Worm (Caenorhabditis elegans) whole organism, young adult: ENCODE results near the gene F21C10.1.

Experiments used
- F10E7.11 ChIP-seq: sonication (generic microtip); optimal IDR thresholded peaks from 2 replicates; lab custom pipeline; 2017; ENCODE audit warnings: mild to moderate bottlenecking, missing genetic modification characterization, moderate library complexity, missing compliant biosample characterization
- F33H1.4 ChIP-seq: fragments of 200-800 bp; sonication (Bioruptor generic); IDR thresholded peaks from 2 replicates; pipeline ENCODE4 v1.3.6; 2022; ENCODE audit warnings: missing genetic modification reagents, missing genetic modification characterization, missing compliant biosample characterization
- F52B5.7 ChIP-seq: sonication (generic microtip); optimal IDR thresholded peaks from 2 replicates; lab custom pipeline; 2016; ENCODE audit warnings: mild to moderate bottlenecking, missing genetic modification characterization, missing compliant biosample characterization
- K11D2.4 ChIP-seq: fragments of 200-800 bp; sonication (Bioruptor generic); IDR thresholded peaks from 2 replicates; pipeline ENCODE4 v1.3.6; 2022; ENCODE audit warnings: missing genetic modification reagents, missing genetic modification characterization, missing compliant biosample characterization
- T26A5.8 ChIP-seq: sonication (generic microtip); optimal IDR thresholded peaks from 2 replicates; lab custom pipeline; 2016; ENCODE audit warnings: missing genetic modification characterization, missing compliant biosample characterization
- Y79H2A.3 ChIP-seq: fragments of 200-800 bp; sonication (Bioruptor generic); conservative IDR thresholded peaks from 2 replicates; pipeline ENCODE4 v1.3.6; 2022; ENCODE audit warnings: missing genetic modification reagents, missing genetic modification characterization, missing compliant biosample characterization
- aptf-2 ChIP-seq: fragments of 200-800 bp; sonication (Bioruptor generic); conservative IDR thresholded peaks from 2 replicates; pipeline ENCODE4 v1.3.6; 2022; ENCODE audit warnings: missing genetic modification reagents, missing genetic modification characterization, missing compliant biosample characterization
- aptf-3 ChIP-seq: fragments of 200-800 bp; sonication (Bioruptor generic); IDR thresholded peaks from 2 replicates; pipeline ENCODE4 v1.3.6; 2022; ENCODE audit warnings: missing genetic modification characterization, missing compliant biosample characterization
- athp-1 ChIP-seq: sonication (generic microtip); optimal IDR thresholded peaks from 2 replicates; lab custom pipeline; 2017; ENCODE audit warnings: mild to moderate bottlenecking, missing genetic modification characterization, missing compliant biosample characterization
- attf-3 ChIP-seq: fragments of 200-800 bp; sonication (Bioruptor generic); conservative IDR thresholded peaks from 2 replicates; pipeline ENCODE4 v1.3.6; 2022; ENCODE audit warnings: missing genetic modification reagents, missing genetic modification characterization, missing compliant biosample characterization
- bed-1 ChIP-seq: fragments of 200-800 bp; sonication (Bioruptor generic); IDR thresholded peaks from 2 replicates; pipeline ENCODE4 v1.3.6; 2022; ENCODE audit warnings: missing genetic modification reagents, missing genetic modification characterization, missing compliant biosample characterization
- cebp-1 ChIP-seq, 2 experiments: fragments of 200-800 bp in 1 of 2; sonication (Bioruptor generic) in 1 of 2; sonication (generic microtip) in 1 of 2; IDR thresholded peaks in 1 of 2; optimal IDR thresholded peaks in 1 of 2; 2 replicates each; pipeline versions ENCODE4 v1.3.6 to Lab custom; 2017 to 2022; ENCODE audit warnings: missing compliant biosample characterization in 2 of 2, missing genetic modification characterization in 2 of 2, mild to moderate bottlenecking in 1 of 2, missing genetic modification reagents in 1 of 2, moderate library complexity in 1 of 2
- cebp-2 ChIP-seq: fragments of 200-800 bp; sonication (Bioruptor generic); IDR thresholded peaks from 2 replicates; pipeline ENCODE4 v1.3.6; 2022; ENCODE audit warnings: missing genetic modification characterization, missing compliant biosample characterization
- ceh-100 ChIP-seq: fragments of 200-800 bp; sonication (Bioruptor generic); IDR thresholded peaks from 2 replicates; pipeline ENCODE4 v1.3.6; 2022; ENCODE audit warnings: missing genetic modification reagents, missing genetic modification characterization, missing compliant biosample characterization
- chd-7 ChIP-seq: sonication (generic microtip); optimal IDR thresholded peaks from 2 replicates; lab custom pipeline; 2016; ENCODE audit warnings: mild to moderate bottlenecking, missing genetic modification characterization, moderate library complexity, missing compliant biosample characterization
- egl-18 ChIP-seq: fragments of 200-800 bp; sonication (Bioruptor generic); IDR thresholded peaks from 2 replicates; pipeline ENCODE4 v1.3.6; 2022; ENCODE audit warnings: missing genetic modification reagents, missing genetic modification characterization, missing compliant biosample characterization
- gei-17 ChIP-seq: fragments of 200-800 bp; sonication (Bioruptor generic); optimal IDR thresholded peaks from 2 replicates; lab custom pipeline; 2018; ENCODE audit warnings: mild to moderate bottlenecking, missing genetic modification characterization, missing compliant biosample characterization
- hmg-20 ChIP-seq: fragments of 200-800 bp; sonication (Bioruptor generic); IDR thresholded peaks from 2 replicates; pipeline ENCODE4 v1.3.6; 2022; ENCODE audit warnings: missing genetic modification reagents, missing genetic modification characterization, missing compliant biosample characterization
- hsf-1 ChIP-seq: fragments of 200-800 bp; sonication (Bioruptor generic); IDR thresholded peaks from 2 replicates; pipeline ENCODE4 v1.3.6; 2022; ENCODE audit warnings: missing genetic modification reagents, missing genetic modification characterization, missing compliant biosample characterization
- let-607 ChIP-seq, 2 experiments: fragments of 200-800 bp in 1 of 2; sonication (Bioruptor generic) in 1 of 2; sonication (generic microtip) in 1 of 2; optimal IDR thresholded peaks; 2 replicates each; lab custom pipeline; 2016 to 2018; ENCODE audit warnings: mild to moderate bottlenecking in 2 of 2, missing compliant biosample characterization in 2 of 2, missing genetic modification characterization in 2 of 2, moderate library complexity in 2 of 2, missing genotype in 1 of 2
- lin-35 ChIP-seq, 3 experiments: fragments of 150-350 bp in 2 of 3; sonication (generic microtip) in 1 of 3; optimal IDR thresholded peaks; 2 replicates each; lab custom pipeline; 2014 to 2018; ENCODE audit warnings: missing biosample characterization in 3 of 3, missing genetic modification characterization in 3 of 3, missing genetic modification reagents in 3 of 3
- lin-40 ChIP-seq: sonication (generic microtip); optimal IDR thresholded peaks from 2 replicates; lab custom pipeline; 2016; ENCODE audit warnings: missing genetic modification characterization, mild to moderate bottlenecking, missing compliant biosample characterization, missing genotype, missing genetic modification reagents
- lsy-27 ChIP-seq: sonication (generic microtip); optimal IDR thresholded peaks from 2 replicates; lab custom pipeline; 2017; ENCODE audit warnings: missing genetic modification characterization, mild to moderate bottlenecking, missing compliant biosample characterization, antibody characterized with exemption, missing genotype, borderline replicate concordance; ENCODE audit not compliant: insufficient read depth
- madf-6 ChIP-seq: fragments of 200-800 bp; sonication (Bioruptor generic); IDR thresholded peaks from 2 replicates; pipeline ENCODE4 v1.3.6; 2022; ENCODE audit warnings: missing genetic modification reagents, missing genetic modification characterization, missing compliant biosample characterization
- mcd-1 ChIP-seq: fragments of 200-800 bp; sonication (Bioruptor generic); IDR thresholded peaks from 2 replicates; pipeline ENCODE4 v1.3.6; 2022; ENCODE audit warnings: missing genetic modification reagents, missing genetic modification characterization, missing compliant biosample characterization
- mel-28 ChIP-seq: sonication (generic microtip); optimal IDR thresholded peaks from 2 replicates; lab custom pipeline; 2016; ENCODE audit warnings: borderline replicate concordance, mild to moderate bottlenecking, missing genetic modification characterization, missing compliant biosample characterization
- nhr-120 ChIP-seq: fragments of 200-800 bp; sonication (Bioruptor generic); IDR thresholded peaks from 2 replicates; pipeline ENCODE4 v1.3.6; 2022; ENCODE audit warnings: missing genetic modification characterization, missing compliant biosample characterization
- nhr-27 ChIP-seq: fragments of 200-800 bp; sonication (Bioruptor generic); optimal IDR thresholded peaks from 2 replicates; lab custom pipeline; 2018; ENCODE audit warnings: mild to moderate bottlenecking, missing genetic modification characterization, moderate library complexity, missing compliant biosample characterization
- nhr-90 ChIP-seq: sonication (generic microtip); optimal IDR thresholded peaks from 2 replicates; lab custom pipeline; 2016; ENCODE audit warnings: missing genotype, mild to moderate bottlenecking, missing genetic modification characterization, missing compliant biosample characterization
- pbrm-1 ChIP-seq: fragments of 200-800 bp; sonication (Bioruptor generic); IDR thresholded peaks from 2 replicates; pipeline ENCODE4 v1.3.6; 2022; ENCODE audit warnings: missing genetic modification reagents, missing genetic modification characterization, missing compliant biosample characterization
- pha-4 ChIP-seq: fragments of 150-350 bp; sonication (generic microtip); optimal IDR thresholded peaks from 2 replicates; lab custom pipeline; 2014; ENCODE audit warnings: missing biosample characterization, missing genetic modification reagents, missing genetic modification characterization
- rec-8 ChIP-seq, 2 experiments: sonication (generic microtip); optimal IDR thresholded peaks; 2 replicates each; lab custom pipeline; 2016; ENCODE audit warnings: mild to moderate bottlenecking in 2 of 2, missing genetic modification characterization in 2 of 2, missing genetic modification reagents in 2 of 2, missing genotype in 2 of 2, missing biosample characterization in 1 of 2, missing compliant biosample characterization in 1 of 2, moderate library complexity in 1 of 2
- rpc-1 ChIP-seq, 2 experiments: fragments of 150-350 bp in 1 of 2; sonication (generic microtip) in 1 of 2; optimal IDR thresholded peaks; 2 replicates each; lab custom pipeline; 2014 to 2018; ENCODE audit warnings: missing biosample characterization in 1 of 2, missing genetic modification characterization in 1 of 2, missing genetic modification reagents in 1 of 2, missing genotype in 1 of 2
- sdz-38 ChIP-seq: sonication (generic microtip); optimal IDR thresholded peaks from 2 replicates; lab custom pipeline; 2016; ENCODE audit warnings: missing genotype, missing genetic modification characterization, missing compliant biosample characterization
- somi-1 ChIP-seq: fragments of 200-800 bp; sonication (Bioruptor generic); optimal IDR thresholded peaks from 2 replicates; lab custom pipeline; 2018; ENCODE audit warnings: mild to moderate bottlenecking, missing genetic modification characterization, missing compliant biosample characterization
- tbp1 ChIP-seq: fragments of 200-800 bp; sonication (Bioruptor generic); optimal IDR thresholded peaks from 2 replicates; lab custom pipeline; 2018; ENCODE audit warnings: mild to moderate bottlenecking, missing genetic modification characterization, missing compliant biosample characterization
- unc-130 ChIP-seq: sonication (generic microtip); optimal IDR thresholded peaks from 2 replicates; lab custom pipeline; 2016; ENCODE audit warnings: missing genetic modification reagents, missing genetic modification characterization, missing compliant biosample characterization
- unc-62 ChIP-seq: fragments of 150-350 bp; optimal IDR thresholded peaks from 2 replicates; lab custom pipeline; 2014; ENCODE audit warnings: missing biosample characterization, missing genetic modification reagents, missing genetic modification characterization
- zim-3 ChIP-seq: sonication (generic microtip); optimal IDR thresholded peaks from 2 replicates; lab custom pipeline; 2017; ENCODE audit warnings: mild to moderate bottlenecking, missing genetic modification characterization, moderate library complexity, missing compliant biosample characterization
- ztf-22 ChIP-seq: fragments of 200-800 bp; sonication (Bioruptor generic); optimal IDR thresholded peaks from 2 replicates; lab custom pipeline; 2018; ENCODE audit warnings: mild to moderate bottlenecking, missing genetic modification characterization, moderate library complexity, missing compliant biosample characterization
- ztf-25 ChIP-seq: fragments of 200-800 bp; sonication (Bioruptor generic); IDR thresholded peaks from 2 replicates; pipeline ENCODE4 v1.3.6; 2022; ENCODE audit warnings: missing genetic modification reagents, missing genetic modification characterization, missing compliant biosample characterization
- ztf-26 ChIP-seq: sonication (generic microtip); optimal IDR thresholded peaks from 2 replicates; lab custom pipeline; 2017; ENCODE audit warnings: missing genetic modification characterization, missing compliant biosample characterization
- ztf-28 ChIP-seq: fragments of 200-800 bp; sonication (Bioruptor generic); IDR thresholded peaks from 2 replicates; pipeline ENCODE4 v1.3.6; 2022; ENCODE audit warnings: missing genetic modification reagents, missing genetic modification characterization, missing compliant biosample characterization
- ztf-6 ChIP-seq: fragments of 200-800 bp; sonication (Bioruptor generic); IDR thresholded peaks from 2 replicates; pipeline ENCODE4 v1.3.6; 2022; ENCODE audit warnings: missing genetic modification reagents, missing genetic modification characterization, missing compliant biosample characterization

Gene F21C10.1

DNA sequence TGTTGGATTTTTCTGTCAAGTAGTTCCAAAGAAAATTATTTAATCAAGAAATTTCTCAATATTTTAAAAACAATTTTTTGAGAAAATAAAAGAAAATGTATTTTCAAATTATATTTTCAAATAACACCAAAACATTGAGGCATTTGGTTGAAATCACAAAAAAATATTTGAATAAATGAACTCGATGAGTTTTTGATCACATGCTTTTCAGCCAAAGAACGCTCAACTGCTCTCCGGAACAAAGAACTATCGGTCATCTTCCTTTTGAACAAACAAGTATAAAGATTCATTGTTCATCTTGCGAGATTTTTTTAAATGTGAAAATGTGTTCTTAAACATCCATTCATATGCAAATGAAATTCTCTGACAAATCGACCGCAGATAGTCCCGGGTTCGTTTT, 37.2 kb upstream of the F21C10.1 start:
- peak in 1 of 3 experiments; percentile 1 for TF ChIP-seq lin-35 (GFP tag; optimal IDR thresholded peaks at IDR 0.05; lab: Kevin White, UChicago)
- TF ChIP-seq somi-1 (GFP tag; lab: Kevin White, UChicago) = no peak

ce11 chrV:9095613-9096317, 36.4 kb upstream of the F21C10.1 start, which contains the start of gene F21C10.10:
Gene F21C10.10 (plus strand): TSS chrV:9096267.
- TF ChIP-seq hmg-20 = no peak
- TF ChIP-seq F10E7.11 (tag; lab: Kevin White, UChicago) = no peak
- no peak for TF ChIP-seq rpc-1 (optimal IDR thresholded peaks at IDR 0.05; lab: Kevin White, UChicago)
- TF ChIP-seq rpc-1 (tag; optimal IDR thresholded peaks at IDR 0.05; lab: Kevin White, UChicago) = no peak
- peak; percentile 52 for TF ChIP-seq gei-17
- no peak for TF ChIP-seq sdz-38 (tag; lab: Kevin White, UChicago)
- TF ChIP-seq ztf-22 (GFP tag; lab: Kevin White, UChicago) = peak; percentile 60
- no peak for TF ChIP-seq Y79H2A.3
- no peak for TF ChIP-seq cebp-2 (GFP tag; lab: Robert Waterston, UW)
- TF ChIP-seq mel-28 (tag; lab: Kevin White, UChicago) = no peak
- TF ChIP-seq lsy-27 (tag; lab: Kevin White, UChicago) = no peak
- TF ChIP-seq aptf-2 = no peak
- TF ChIP-seq nhr-27 = no peak
- no peak for TF ChIP-seq cebp-1 (GFP tag; IDR thresholded peaks at IDR 0.05; lab: Robert Waterston, UW)
- TF ChIP-seq cebp-1 (tag; optimal IDR thresholded peaks at IDR 0.05; lab: Kevin White, UChicago) = peak; percentile 81
- peak; percentile 27 for TF ChIP-seq nhr-90 (tag; lab: Kevin White, UChicago)
- peak; percentile 87 for TF ChIP-seq somi-1 (GFP tag; lab: Kevin White, UChicago)
- peak; percentile 87 for TF ChIP-seq ztf-26 (tag; lab: Kevin White, UChicago)
- TF ChIP-seq F33H1.4 (GFP tag; lab: Robert Waterston, UW) = no peak
- TF ChIP-seq chd-7 = peak; percentile 69
- no peak for TF ChIP-seq F52B5.7 (tag; lab: Kevin White, UChicago)
- TF ChIP-seq lin-35 (GFP tag; optimal IDR thresholded peaks at IDR 0.05; lab: Kevin White, UChicago) = peak in 1 of 3 experiments; percentile 0
- no peak for TF ChIP-seq bed-1 (GFP tag; lab: Robert Waterston, UW)
- TF ChIP-seq athp-1 (tag; lab: Kevin White, UChicago) = no peak
- no peak for TF ChIP-seq madf-6 (GFP tag; lab: Robert Waterston, UW)
- TF ChIP-seq zim-3 (tag; lab: Kevin White, UChicago) = no peak
- peak; percentile 62; the same call in 1 of the 2 replicates for TF ChIP-seq hsf-1 (GFP tag; lab: Robert Waterston, UW)
- TF ChIP-seq pha-4 (tag; lab: Kevin White, UChicago) = peak; percentile 86
- peak; percentile 18 to 50 for TF ChIP-seq let-607 (tag; optimal IDR thresholded peaks at IDR 0.05; lab: Kevin White, UChicago)
- TF ChIP-seq rec-8 (tag; optimal IDR thresholded peaks at IDR 0.05; lab: Kevin White, UChicago) = no peak
- no peak for TF ChIP-seq egl-18 (GFP tag; lab: Robert Waterston, UW)
- peak; percentile 51; the same call in 1 of the 2 replicates for TF ChIP-seq pbrm-1 (GFP tag; lab: Robert Waterston, UW)
- no peak for TF ChIP-seq aptf-3 (GFP tag; lab: Robert Waterston, UW)
- no peak for TF ChIP-seq nhr-120 (GFP tag; lab: Robert Waterston, UW)
- TF ChIP-seq mcd-1 (GFP tag; lab: Robert Waterston, UW) = peak; percentile 50
- TF ChIP-seq attf-3 (GFP tag; lab: Robert Waterston, UW) = no peak
- peak; percentile 52 for TF ChIP-seq unc-62 (GFP tag; lab: Kevin White, UChicago)
- TF ChIP-seq T26A5.8 (tag; lab: Kevin White, UChicago) = no peak
- TF ChIP-seq ztf-6 (GFP tag; lab: Robert Waterston, UW) = peak; percentile 38; the same call in 1 of the 2 replicates
- TF ChIP-seq ztf-25 (GFP tag; lab: Robert Waterston, UW) = no peak
- no peak for TF ChIP-seq ceh-100 (GFP tag; lab: Robert Waterston, UW)
- peak; percentile 54 for TF ChIP-seq tbp1
- peak; percentile 80 for TF ChIP-seq K11D2.4
- TF ChIP-seq ztf-28 (GFP tag; lab: Robert Waterston, UW) = no peak
- no peak for TF ChIP-seq unc-130 (GFP tag; lab: Kevin White, UChicago)
- peak; percentile 91 for TF ChIP-seq lin-40 (tag; lab: Kevin White, UChicago)
